Worm (Caenorhabditis elegans) whole organism, young adult: ENCODE data around the gene ogr-2.

ENCODE experiments used
- C06A6.2 ChIP-seq: fragments of 200-800 bp; sonication (Bioruptor generic); conservative IDR thresholded peaks from 2 replicates; pipeline ENCODE4 v1.3.6; 2022; ENCODE audit warnings: missing genetic modification characterization, missing compliant biosample characterization
- bed-1 ChIP-seq: fragments of 200-800 bp; sonication (Bioruptor generic); IDR thresholded peaks from 2 replicates; pipeline ENCODE4 v1.3.6; 2022; ENCODE audit warnings: missing genetic modification reagents, missing genetic modification characterization, missing compliant biosample characterization
- hsf-1 ChIP-seq: fragments of 200-800 bp; sonication (Bioruptor generic); IDR thresholded peaks from 2 replicates; pipeline ENCODE4 v1.3.6; 2022; ENCODE audit warnings: missing genetic modification reagents, missing genetic modification characterization, missing compliant biosample characterization
- lag-1 ChIP-seq: fragments of 200-800 bp; sonication (Bioruptor generic); IDR thresholded peaks from 2 replicates; pipeline ENCODE4 v1.3.6; 2022; ENCODE audit warnings: missing genetic modification reagents, missing genetic modification characterization, missing compliant biosample characterization
- mcd-1 ChIP-seq: fragments of 200-800 bp; sonication (Bioruptor generic); IDR thresholded peaks from 2 replicates; pipeline ENCODE4 v1.3.6; 2022; ENCODE audit warnings: missing genetic modification reagents, missing genetic modification characterization, missing compliant biosample characterization
- nfya-1 ChIP-seq: sonication (generic microtip); optimal IDR thresholded peaks from 2 replicates; lab custom pipeline; 2017; ENCODE audit warnings: antibody characterized with exemption, missing compliant biosample characterization, missing genetic modification characterization, borderline replicate concordance; ENCODE audit not compliant: insufficient read depth
- nfyb-1 ChIP-seq: fragments of 200-800 bp; sonication (Bioruptor generic); IDR thresholded peaks from 2 replicates; pipeline ENCODE4 v1.3.6; 2022; ENCODE audit warnings: missing genetic modification reagents, missing genetic modification characterization, missing compliant biosample characterization
- nhr-179 ChIP-seq: sonication (generic microtip); optimal IDR thresholded peaks from 2 replicates; lab custom pipeline; 2016; ENCODE audit warnings: mild to moderate bottlenecking, missing genetic modification characterization, missing compliant biosample characterization
- nhr-90 ChIP-seq: sonication (generic microtip); optimal IDR thresholded peaks from 2 replicates; lab custom pipeline; 2016; ENCODE audit warnings: missing genotype, mild to moderate bottlenecking, missing genetic modification characterization, missing compliant biosample characterization
- pbrm-1 ChIP-seq: fragments of 200-800 bp; sonication (Bioruptor generic); IDR thresholded peaks from 2 replicates; pipeline ENCODE4 v1.3.6; 2022; ENCODE audit warnings: missing genetic modification reagents, missing genetic modification characterization, missing compliant biosample characterization
- pha-4 ChIP-seq: fragments of 150-350 bp; sonication (generic microtip); optimal IDR thresholded peaks from 2 replicates; lab custom pipeline; 2014; ENCODE audit warnings: missing biosample characterization, missing genetic modification reagents, missing genetic modification characterization
- snpc-4 ChIP-seq, 5 experiments: fragments of 150-350 bp in 1 of 5; sonication (generic microtip) in 4 of 5; optimal IDR thresholded peaks; 2 replicates each; lab custom pipeline; 2014 to 2018; ENCODE audit warnings: missing genetic modification characterization in 5 of 5, missing biosample characterization in 3 of 5, antibody characterized with exemption in 2 of 5, mild to moderate bottlenecking in 2 of 5, missing compliant biosample characterization in 2 of 5, missing genotype in 2 of 5, moderate library complexity in 2 of 5, missing genetic modification reagents in 1 of 5
- unc-62 ChIP-seq: fragments of 150-350 bp; optimal IDR thresholded peaks from 2 replicates; lab custom pipeline; 2014; ENCODE audit warnings: missing biosample characterization, missing genetic modification reagents, missing genetic modification characterization
- ztf-3 ChIP-seq: fragments of 200-800 bp; sonication (Bioruptor generic); optimal IDR thresholded peaks from 2 replicates; lab custom pipeline; 2018; ENCODE audit warnings: mild to moderate bottlenecking, missing genetic modification characterization, missing compliant biosample characterization

DNA sequence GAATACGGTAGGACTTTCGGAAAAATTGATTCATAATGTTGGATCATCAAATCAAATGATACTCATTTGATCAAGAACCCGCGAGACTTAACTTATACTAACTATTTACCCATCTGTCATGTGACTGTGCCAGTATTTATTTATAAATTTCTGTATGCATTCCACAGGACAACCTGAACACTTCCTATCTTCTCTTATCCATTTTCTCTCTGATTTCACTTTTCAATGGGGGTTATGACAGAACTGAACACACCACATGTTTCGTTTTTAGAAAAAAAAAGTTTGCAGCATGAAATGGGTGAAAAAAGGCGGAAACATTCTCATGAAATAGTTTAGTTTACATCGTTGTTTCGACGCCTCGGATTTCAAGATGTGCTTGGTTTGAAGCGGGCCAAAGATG is 23.4 kb upstream of the ogr-2 start:
- TF ChIP-seq snpc-4 (GFP tag; optimal IDR thresholded peaks at IDR 0.05; lab: Kevin White, UChicago): no peak
- TF ChIP-seq snpc-4 (tag; optimal IDR thresholded peaks at IDR 0.05; lab: Kevin White, UChicago): no peak
- TF ChIP-seq ztf-3: no peak
- TF ChIP-seq nfyb-1 (GFP tag; lab: Robert Waterston, UW): no peak
- TF ChIP-seq nhr-179 (tag; lab: Kevin White, UChicago): no peak
- no peak for TF ChIP-seq hsf-1 (GFP tag; lab: Robert Waterston, UW)
- no peak for TF ChIP-seq nhr-90 (tag; lab: Kevin White, UChicago)
- no peak for TF ChIP-seq C06A6.2
- no peak for TF ChIP-seq nfya-1
- no peak for TF ChIP-seq bed-1 (GFP tag; lab: Robert Waterston, UW)
- TF ChIP-seq mcd-1: no peak
- TF ChIP-seq unc-62 (GFP tag; lab: Kevin White, UChicago): no peak
- TF ChIP-seq pbrm-1 (GFP tag; lab: Robert Waterston, UW): no peak
- TF ChIP-seq pha-4 (tag; lab: Kevin White, UChicago): no peak
- no peak for TF ChIP-seq lag-1 (GFP tag; lab: Robert Waterston, UW)
